Worm (Caenorhabditis elegans): Measurements from ENCODE around the gene npr-41.
"Not testable (repeated sequence)": the region's sequence is repeated elsewhere in the genome, so short reads cannot be mapped to it uniquely, and the experiment has no call there.

npr-41 gene

DNA sequence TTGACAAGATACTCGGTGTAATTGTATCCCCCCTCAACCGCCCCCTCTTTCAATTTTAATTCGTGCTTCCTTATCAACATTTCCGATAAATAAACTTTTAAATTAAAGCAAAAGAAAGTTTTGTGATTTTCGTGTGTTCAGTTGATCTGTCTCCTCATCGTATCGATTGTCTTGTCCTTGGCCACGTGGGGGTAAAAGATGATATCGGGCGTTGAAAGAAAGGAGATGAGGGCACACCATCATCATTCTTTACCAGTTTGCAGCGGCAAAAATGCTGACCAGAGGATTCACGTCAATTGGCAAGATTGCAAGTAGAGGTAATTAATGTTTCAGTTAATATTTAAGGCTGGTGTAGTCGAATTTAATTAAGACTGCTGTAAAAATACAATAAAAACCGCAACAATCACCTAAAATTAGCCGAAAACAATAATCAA is 36.8 kb downstream of the npr-41 start, which contains the start of gene F54D5.7 (continued):
- TF ChIP-seq sma-9 (GFP tag; optimal IDR thresholded peaks at IDR 0.05) (peak; percentile 58), sma-9 (tag; optimal IDR thresholded peaks at IDR 0.05) (no peak), fos-1 (tag; optimal IDR thresholded peaks at IDR 0.05) (peak; percentile 13), nhr-237 (tag; optimal IDR thresholded peaks at IDR 0.05) (no peak), lin-13 (GFP tag; optimal IDR thresholded peaks at IDR 0.05) (peak; percentile 50), unc-62 (GFP tag; optimal IDR thresholded peaks at IDR 0.05) (peak; percentile 20), crh-2 (tag; optimal IDR thresholded peaks at IDR 0.05) (peak; percentile 97), zag-1 (tag; optimal IDR thresholded peaks at IDR 0.05) (no peak), mab-5 (tag; optimal IDR thresholded peaks at IDR 0.05) (no peak), dmd-4 (tag; optimal IDR thresholded peaks at IDR 0.05) (no peak), skn-1 (tag; optimal IDR thresholded peaks at IDR 0.05) (no peak), lin-39 (tag; optimal IDR thresholded peaks at IDR 0.05) (no peak)

DNA sequence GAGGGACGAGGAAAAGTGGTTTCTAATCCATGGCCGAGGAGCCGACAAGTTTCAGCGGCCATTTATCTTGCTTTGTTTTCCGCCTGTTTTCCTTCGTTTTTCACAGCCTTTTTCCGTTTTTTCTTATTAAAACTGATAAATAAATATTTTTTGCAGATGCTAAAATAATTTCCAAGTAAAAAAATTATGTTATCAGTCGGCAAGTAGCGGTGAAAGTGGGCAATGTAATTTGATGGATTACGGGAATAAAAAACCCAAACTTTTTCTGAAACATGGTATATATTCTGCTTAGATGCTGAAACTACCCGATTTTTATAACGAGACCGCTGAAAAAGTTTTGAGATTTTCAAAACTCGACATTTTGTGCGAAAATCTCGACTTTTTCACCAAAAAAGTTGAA is 41.5 kb downstream of the npr-41 start, which contains the start of gene dhgd-1:
dhgd-1 (minus strand) TSS at position 101 of the 400 bp plus-strand sequence.
- not testable (repeated sequence) for TF ChIP-seq sma-9 (GFP tag; optimal IDR thresholded peaks at IDR 0.05); sma-9 (tag; optimal IDR thresholded peaks at IDR 0.05); mbf-1 (tag; optimal IDR thresholded peaks at IDR 0.05); C34F6.9 (tag; optimal IDR thresholded peaks at IDR 0.05)

DNA sequence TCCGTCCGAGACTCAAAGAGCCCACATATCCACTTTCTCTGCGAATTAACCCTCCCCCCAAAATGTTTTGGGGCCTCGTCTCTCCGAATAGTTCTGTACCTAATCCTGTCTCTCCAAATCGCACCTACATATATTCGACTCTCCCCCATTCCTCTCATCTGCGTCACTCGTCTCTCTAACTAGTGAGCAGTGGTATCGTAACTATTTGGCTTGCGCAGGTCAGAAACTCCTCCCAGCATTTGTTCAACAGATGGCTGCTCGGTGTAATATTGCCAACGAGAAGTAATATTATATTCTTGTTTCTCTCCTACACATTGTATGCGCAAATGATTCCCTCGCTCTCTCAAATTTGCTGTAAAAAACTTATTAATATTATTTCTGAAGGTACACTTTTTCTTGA is 45.2 kb downstream of the npr-41 start, which contains the start of gene F54D5.24:
F54D5.24 (plus strand) TSS at position 316 of the 400 bp plus-strand sequence.
- TF ChIP-seq ztf-1 (GFP tag; conservative IDR thresholded peaks at IDR 0.05) = no peak
- TF ChIP-seq skn-1 (tag; optimal IDR thresholded peaks at IDR 0.05) = no peak
- TF ChIP-seq elt-3 (tag; optimal IDR thresholded peaks at IDR 0.05) = no peak
- TF ChIP-seq mbf-1 (tag; optimal IDR thresholded peaks at IDR 0.05) = no peak
- TF ChIP-seq peb-1 (tag; optimal IDR thresholded peaks at IDR 0.05) = no peak
- TF ChIP-seq unc-55 (GFP tag; optimal IDR thresholded peaks at IDR 0.05) = no peak

DNA sequence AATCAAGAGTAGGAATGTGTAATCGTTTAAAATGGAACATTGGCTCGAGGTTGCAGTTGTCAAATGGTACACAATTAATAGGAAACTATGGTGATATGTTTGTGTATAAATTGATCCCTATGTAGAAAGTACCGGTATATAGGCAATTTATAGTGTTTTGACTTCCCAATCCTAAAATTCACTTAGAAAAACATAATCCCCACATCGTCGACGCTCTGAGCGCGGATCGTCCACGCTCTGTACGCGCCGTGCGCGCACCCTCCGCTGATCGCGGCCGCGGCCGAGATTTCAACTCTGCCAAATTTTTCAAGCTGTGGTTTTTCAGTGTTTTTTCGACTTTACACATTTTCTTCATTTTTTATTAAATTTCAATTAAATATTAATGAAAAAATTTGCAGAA is 45.9 kb downstream of the npr-41 start, which contains the start of gene F54D5.17:
F54D5.17 (plus strand) TSS at position 301 of the 400 bp plus-strand sequence.
- TF ChIP-seq sma-9 (GFP tag; optimal IDR thresholded peaks at IDR 0.05) (no peak), sma-9 (tag; optimal IDR thresholded peaks at IDR 0.05) (no peak), ZK546.5 (tag; optimal IDR thresholded peaks at IDR 0.05) (no peak), ztf-11 (tag; optimal IDR thresholded peaks at IDR 0.05) (no peak)

Measured in whole organism, L2 larva.